Worm (Caenorhabditis elegans) whole organism, midembryonic: Measurements from ENCODE around the gene med-1.

ENCODE experiments used
- T22C8.4 ChIP-seq: fragments of 200-800 bp; sonication (Bioruptor generic); IDR thresholded peaks from 2 replicates; pipeline ENCODE4 v1.3.6; 2022; ENCODE audit warnings: missing genetic modification characterization, missing compliant biosample characterization
- cog-1 ChIP-seq: sonication (generic microtip); optimal IDR thresholded peaks from 2 replicates; lab custom pipeline; 2016; ENCODE audit warnings: missing genetic modification characterization, missing compliant biosample characterization
- flt-1 ChIP-seq: fragments of 200-800 bp; sonication (Bioruptor generic); IDR thresholded peaks from 2 replicates; pipeline ENCODE4 v1.3.6; 2022; ENCODE audit warnings: missing genetic modification characterization, missing compliant biosample characterization
- klf-2 ChIP-seq: fragments of 200-800 bp; sonication (Bioruptor generic); conservative IDR thresholded peaks from 2 replicates; pipeline ENCODE4 v1.3.6; 2022; ENCODE audit warnings: missing genetic modification reagents, missing genetic modification characterization, missing compliant biosample characterization
- med-1 ChIP-seq: sonication (generic microtip); optimal IDR thresholded peaks from 2 replicates; lab custom pipeline; 2017; ENCODE audit warnings: missing genetic modification characterization, mild to moderate bottlenecking, missing compliant biosample characterization, antibody characterized with exemption, missing genetic modification reagents; ENCODE audit not compliant: insufficient read depth
- ref-1 ChIP-seq: fragments of 200-800 bp; sonication (Bioruptor generic); conservative IDR thresholded peaks from 2 replicates; pipeline ENCODE4 v1.3.6; 2022; ENCODE audit warnings: missing genetic modification reagents, missing genetic modification characterization, missing compliant biosample characterization
- tab-1 ChIP-seq: fragments of 200-800 bp; sonication (Bioruptor generic); IDR thresholded peaks from 2 replicates; pipeline ENCODE4 v1.3.6; 2022; ENCODE audit warnings: missing genetic modification characterization, missing compliant biosample characterization
- ztf-23 ChIP-seq: fragments of 200-800 bp; sonication (Bioruptor generic); IDR thresholded peaks from 2 replicates; pipeline ENCODE4 v1.3.6; 2022; ENCODE audit warnings: missing genetic modification reagents, missing genetic modification characterization, missing compliant biosample characterization
- ztf-29 ChIP-seq: fragments of 200-800 bp; sonication (Bioruptor generic); IDR thresholded peaks from 2 replicates; pipeline ENCODE4 v1.3.6; 2022; ENCODE audit warnings: missing genetic modification reagents, missing genetic modification characterization, missing compliant biosample characterization

med-1 gene

ce11 chrX:12452143-12452570 lies 21.7 kb downstream of the med-1 start:
- TF ChIP-seq tab-1 (GFP tag; lab: Robert Waterston, UW) (no peak), T22C8.4 (GFP tag; lab: Robert Waterston, UW) (no peak), med-1 (GFP tag; lab: Kevin White, UChicago) (no peak), klf-2 (GFP tag; lab: Robert Waterston, UW) (no peak), ztf-29 (GFP tag; lab: Robert Waterston, UW) (0 out of 2 replicates have a peak, but pooled peaks have one; percentile 24), cog-1 (tag; lab: Kevin White, UChicago) (peak; percentile 30), flt-1 (GFP tag; lab: Robert Waterston, UW) (0 out of 2 replicates have a peak, but pooled peaks have one; percentile 28), ref-1 (no peak), ztf-23 (GFP tag; lab: Robert Waterston, UW) (no peak)

ce11 chrX:12454290-12454795 lies 23.9 kb downstream of the med-1 start, which contains the start of the genes T18D3.9 and T18D3.1:
Gene T18D3.9 (minus strand): TSS chrX:12454457.
Gene T18D3.1 (plus strand): TSS chrX:12454745.
- TF ChIP-seq ztf-29 (GFP tag; lab: Robert Waterston, UW) (no peak), tab-1 (GFP tag; lab: Robert Waterston, UW) (no peak), ref-1 (no peak), ztf-23 (GFP tag; lab: Robert Waterston, UW) (no peak), med-1 (GFP tag; lab: Kevin White, UChicago) (no peak), klf-2 (GFP tag; lab: Robert Waterston, UW) (no peak), flt-1 (GFP tag; lab: Robert Waterston, UW) (0 out of 2 replicates have a peak, but pooled peaks have one; percentile 9), cog-1 (tag; lab: Kevin White, UChicago) (peak; percentile 15), T22C8.4 (GFP tag; lab: Robert Waterston, UW) (no peak)

DNA sequence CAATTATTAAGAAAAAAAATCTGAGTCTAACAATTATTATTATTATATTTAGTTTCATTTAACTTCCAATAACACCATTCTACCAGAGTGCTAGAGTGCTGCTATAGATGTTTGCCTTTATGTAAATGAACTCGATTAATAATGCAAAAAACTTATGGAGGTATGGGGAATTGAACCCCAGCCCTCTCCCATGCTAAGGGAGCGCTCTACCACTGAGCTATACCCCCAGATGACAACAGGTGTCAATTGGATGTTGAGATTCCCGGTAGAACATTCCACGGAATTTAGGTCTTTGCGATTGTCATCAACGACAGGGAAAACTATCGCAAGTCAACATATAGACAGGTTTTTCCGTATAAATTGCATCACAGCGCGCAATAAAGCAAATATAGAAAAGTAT lies 27.6 kb downstream of the med-1 start:
- TF ChIP-seq T22C8.4 (GFP tag; lab: Robert Waterston, UW), result peak; percentile 79
- TF ChIP-seq klf-2 (GFP tag; lab: Robert Waterston, UW), result peak; percentile 70
- peak; percentile 52; the same call in 1 of the 2 replicates for TF ChIP-seq ztf-29 (GFP tag; lab: Robert Waterston, UW)
- peak; percentile 87 for TF ChIP-seq tab-1 (GFP tag; lab: Robert Waterston, UW)
- TF ChIP-seq ref-1, result peak; percentile 52; the same call in 1 of the 2 replicates
- peak; percentile 93 for TF ChIP-seq flt-1 (GFP tag; lab: Robert Waterston, UW)
- TF ChIP-seq med-1 (GFP tag; lab: Kevin White, UChicago), result peak; percentile 31
- TF ChIP-seq ztf-23 (GFP tag; lab: Robert Waterston, UW), result peak; percentile 81
- TF ChIP-seq cog-1 (tag; lab: Kevin White, UChicago), result peak; percentile 62

DNA sequence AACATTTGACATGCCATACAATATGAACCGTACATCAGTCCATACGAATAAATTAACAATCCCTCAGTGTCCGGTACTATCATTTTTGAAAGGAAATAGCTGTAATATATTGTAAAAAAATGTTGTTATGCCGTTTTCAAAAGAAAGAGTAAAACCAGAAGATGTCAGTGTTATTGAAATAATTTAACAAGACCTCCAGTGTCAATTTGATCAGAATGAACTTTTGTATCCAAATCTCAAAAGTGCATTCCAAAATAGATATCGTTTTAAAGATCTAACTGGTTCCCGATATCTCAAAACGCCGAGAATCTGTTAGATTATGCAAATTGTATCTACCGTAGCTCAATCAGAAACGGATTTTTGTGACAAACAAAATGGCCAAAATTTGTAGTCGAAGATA lies 31.1 kb downstream of the med-1 start, which contains the start of gene odr-7:
odr-7 (minus strand) TSS at position 101 of the 400 bp plus-strand sequence.
- TF ChIP-seq ztf-23 (GFP tag; lab: Robert Waterston, UW) (no peak), med-1 (GFP tag; lab: Kevin White, UChicago) (no peak), klf-2 (GFP tag; lab: Robert Waterston, UW) (no peak), tab-1 (GFP tag; lab: Robert Waterston, UW) (no peak), T22C8.4 (GFP tag; lab: Robert Waterston, UW) (no peak), ref-1 (no peak), ztf-29 (GFP tag; lab: Robert Waterston, UW) (no peak), cog-1 (tag; lab: Kevin White, UChicago) (no peak), flt-1 (GFP tag; lab: Robert Waterston, UW) (no peak)

DNA sequence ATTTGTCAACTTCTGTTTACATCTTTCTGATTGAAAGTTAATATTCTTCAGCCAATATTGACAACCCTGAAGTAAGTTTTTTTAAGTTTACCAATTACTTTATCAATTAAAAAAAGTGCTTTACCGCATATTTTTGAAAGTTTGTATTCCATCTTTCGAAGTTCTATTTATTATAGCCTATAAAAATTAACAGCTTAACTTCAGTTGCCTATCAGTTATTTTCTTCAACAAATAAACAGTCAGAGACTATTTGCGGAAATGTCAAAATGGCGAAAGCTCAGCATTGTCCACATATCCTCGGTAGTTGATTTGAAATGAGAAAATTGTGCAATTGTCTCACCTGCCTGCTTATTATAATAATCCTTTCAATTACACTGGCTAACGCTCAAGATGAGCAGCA lies 33.1 kb downstream of the med-1 start, which contains the start of gene T18D3.5:
T18D3.5 (plus strand) TSS at position 301 of the 400 bp plus-strand sequence.
- no peak for TF ChIP-seq cog-1 (tag; lab: Kevin White, UChicago)
- no peak for TF ChIP-seq klf-2 (GFP tag; lab: Robert Waterston, UW)
- no peak for TF ChIP-seq med-1 (GFP tag; lab: Kevin White, UChicago)
- no peak for TF ChIP-seq flt-1 (GFP tag; lab: Robert Waterston, UW)
- TF ChIP-seq ztf-29 (GFP tag; lab: Robert Waterston, UW), result no peak
- TF ChIP-seq tab-1 (GFP tag; lab: Robert Waterston, UW), result no peak

DNA sequence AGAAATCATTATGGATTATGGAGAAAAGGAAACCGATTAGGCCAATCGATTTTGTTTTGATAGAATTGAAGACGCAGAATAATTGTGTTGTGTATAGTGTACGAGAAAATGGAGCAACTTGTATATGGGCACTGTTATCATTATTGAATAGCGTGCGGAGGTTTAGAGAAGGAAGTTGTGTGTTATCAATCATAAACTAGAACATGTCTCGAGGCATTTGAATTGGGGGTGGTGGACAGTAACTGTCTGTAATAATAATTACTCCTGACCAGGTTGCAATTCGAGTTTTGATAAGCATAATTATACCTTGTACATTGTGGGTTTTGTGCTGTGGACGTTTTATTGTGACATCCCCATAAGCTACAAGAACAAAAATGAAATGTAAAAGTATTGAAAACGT lies 36.4 kb downstream of the med-1 start, which contains the start of gene cdf-2:
cdf-2 (minus strand) TSS at position 149 of the 400 bp plus-strand sequence.
- TF ChIP-seq med-1 (GFP tag; lab: Kevin White, UChicago) (no peak), ref-1 (no peak), klf-2 (GFP tag; lab: Robert Waterston, UW) (no peak), tab-1 (GFP tag; lab: Robert Waterston, UW) (no peak), ztf-29 (GFP tag; lab: Robert Waterston, UW) (no peak)

ce11 chrX:12467660-12468111 lies 37.3 kb downstream of the med-1 start, which contains the start of gene myo-2:
Gene myo-2 (plus strand): TSS chrX:12468061.
- TF ChIP-seq ztf-29 (GFP tag; lab: Robert Waterston, UW) (no peak), tab-1 (GFP tag; lab: Robert Waterston, UW) (0 out of 2 replicates have a peak, but pooled peaks have one; percentile 39)

- TF ChIP-seq ztf-29 (GFP tag; lab: Robert Waterston, UW) (no peak), ztf-23 (GFP tag; lab: Robert Waterston, UW) (no peak), cog-1 (tag; lab: Kevin White, UChicago) (no peak), T22C8.4 (GFP tag; lab: Robert Waterston, UW) (no peak), klf-2 (GFP tag; lab: Robert Waterston, UW) (no peak), tab-1 (GFP tag; lab: Robert Waterston, UW) (no peak), flt-1 (GFP tag; lab: Robert Waterston, UW) (no peak), ref-1 (no peak), med-1 (GFP tag; lab: Kevin White, UChicago) (no peak)
These were observed 39.4 kb downstream of the med-1 start for ce11 chrX:12469846-12470245.

- TF ChIP-seq med-1 (GFP tag; lab: Kevin White, UChicago) (no peak), tab-1 (GFP tag; lab: Robert Waterston, UW) (no peak), flt-1 (GFP tag; lab: Robert Waterston, UW) (no peak), ref-1 (no peak), ztf-29 (GFP tag; lab: Robert Waterston, UW) (no peak), T22C8.4 (GFP tag; lab: Robert Waterston, UW) (no peak), ztf-23 (GFP tag; lab: Robert Waterston, UW) (no peak), cog-1 (tag; lab: Kevin White, UChicago) (no peak), klf-2 (GFP tag; lab: Robert Waterston, UW) (no peak)
These were observed 41.8 kb downstream of the med-1 start for ce11 chrX:12472232-12472631.
